Worm (Caenorhabditis elegans) whole organism, L2 larva: ENCODE data around the gene twk-4.

Source experiments
- C34F6.9 ChIP-seq: fragments of 150-350 bp; optimal IDR thresholded peaks from 2 replicates; lab custom pipeline; 2014; ENCODE audit warnings: missing biosample characterization, missing genetic modification characterization
- F13H6.1 ChIP-seq: sonication (generic microtip); optimal IDR thresholded peaks from 2 replicates; lab custom pipeline; 2016; ENCODE audit warnings: missing genetic modification characterization, missing compliant biosample characterization
- Y55F3AM.14 ChIP-seq: fragments of 200-800 bp; sonication (Bioruptor generic); optimal IDR thresholded peaks from 2 replicates; lab custom pipeline; 2018; ENCODE audit warnings: mild to moderate bottlenecking, missing genetic modification characterization, missing compliant biosample characterization
- ZK546.5 ChIP-seq: sonication (generic microtip); optimal IDR thresholded peaks from 2 replicates; lab custom pipeline; 2017; ENCODE audit warnings: missing biosample characterization, missing genetic modification characterization
- aly-2 ChIP-seq: fragments of 150-350 bp; optimal IDR thresholded peaks from 2 replicates; lab custom pipeline; 2014; ENCODE audit warnings: missing biosample characterization, missing genetic modification characterization
- blmp-1 ChIP-seq: sonication (generic microtip); optimal IDR thresholded peaks from 2 replicates; lab custom pipeline; 2017; ENCODE audit warnings: missing genetic modification characterization, mild to moderate bottlenecking, missing compliant biosample characterization, antibody characterized with exemption, moderate library complexity; ENCODE audit not compliant: insufficient read depth
- ceh-82 ChIP-seq: fragments of 150-350 bp; optimal IDR thresholded peaks from 2 replicates; lab custom pipeline; 2014; ENCODE audit warnings: missing biosample characterization, missing genetic modification characterization
- crh-2 ChIP-seq: sonication (generic microtip); optimal IDR thresholded peaks from 2 replicates; lab custom pipeline; 2017; ENCODE audit warnings: missing biosample characterization, missing genetic modification characterization
- dmd-4 ChIP-seq: sonication (generic microtip); optimal IDR thresholded peaks from 2 replicates; lab custom pipeline; 2017; ENCODE audit warnings: missing biosample characterization, missing genetic modification characterization
- egl-27 ChIP-seq: sonication (generic microtip); optimal IDR thresholded peaks from 3 replicates; lab custom pipeline; 2017; ENCODE audit warnings: missing biosample characterization, missing genetic modification reagents, missing genetic modification characterization
- elt-1 ChIP-seq: fragments of 150-350 bp; optimal IDR thresholded peaks from 2 replicates; lab custom pipeline; 2014; ENCODE audit warnings: missing biosample characterization, missing genetic modification characterization
- elt-3 ChIP-seq: sonication (generic microtip); optimal IDR thresholded peaks from 2 replicates; lab custom pipeline; 2017; ENCODE audit warnings: missing biosample characterization, missing genetic modification characterization
- fos-1 ChIP-seq: fragments of 150-350 bp; optimal IDR thresholded peaks from 2 replicates; lab custom pipeline; 2014; ENCODE audit warnings: missing biosample characterization, missing genetic modification characterization
- gmeb-1 ChIP-seq: fragments of 150-350 bp; optimal IDR thresholded peaks from 2 replicates; lab custom pipeline; 2014; ENCODE audit warnings: missing biosample characterization, missing genetic modification characterization
- lin-13 ChIP-seq: fragments of 150-350 bp; optimal IDR thresholded peaks from 2 replicates; lab custom pipeline; 2014; ENCODE audit warnings: missing biosample characterization, missing genetic modification reagents, missing genetic modification characterization
- mbf-1 ChIP-seq: sonication (generic microtip); optimal IDR thresholded peaks from 2 replicates; lab custom pipeline; 2017; ENCODE audit warnings: missing biosample characterization, missing genetic modification characterization
- nhr-10 ChIP-seq: sonication (generic microtip); optimal IDR thresholded peaks from 2 replicates; lab custom pipeline; 2017; ENCODE audit warnings: missing biosample characterization, missing genetic modification characterization
- nhr-12 ChIP-seq: fragments of 150-350 bp; optimal IDR thresholded peaks from 2 replicates; lab custom pipeline; 2014; ENCODE audit warnings: missing biosample characterization, missing genetic modification characterization
- nhr-21 ChIP-seq: fragments of 150-350 bp; optimal IDR thresholded peaks from 2 replicates; lab custom pipeline; 2014; ENCODE audit warnings: missing biosample characterization, missing genetic modification characterization
- nhr-23 ChIP-seq: fragments of 150-350 bp; optimal IDR thresholded peaks from 2 replicates; lab custom pipeline; 2014; ENCODE audit warnings: missing biosample characterization, missing genetic modification reagents, missing genetic modification characterization
- nhr-237 ChIP-seq: fragments of 150-350 bp; optimal IDR thresholded peaks from 2 replicates; lab custom pipeline; 2014; ENCODE audit warnings: missing biosample characterization, missing genetic modification characterization
- nhr-25 ChIP-seq: fragments of 150-350 bp; sonication (generic microtip); optimal IDR thresholded peaks from 3 replicates; lab custom pipeline; 2014; ENCODE audit warnings: missing biosample characterization, missing genetic modification characterization
- nhr-6 ChIP-seq: fragments of 150-350 bp; optimal IDR thresholded peaks from 2 replicates; lab custom pipeline; 2014; ENCODE audit warnings: missing biosample characterization, missing genetic modification characterization
- nhr-77 ChIP-seq: fragments of 150-350 bp; optimal IDR thresholded peaks from 2 replicates; lab custom pipeline; 2014; ENCODE audit warnings: missing biosample characterization, missing genetic modification characterization
- peb-1 ChIP-seq: fragments of 150-350 bp; optimal IDR thresholded peaks from 2 replicates; lab custom pipeline; 2014; ENCODE audit warnings: missing biosample characterization, missing genetic modification characterization
- skn-1 ChIP-seq: sonication (generic microtip); optimal IDR thresholded peaks from 2 replicates; lab custom pipeline; 2017; ENCODE audit warnings: missing biosample characterization, missing genetic modification characterization
- sma-3 ChIP-seq: sonication (generic microtip); optimal IDR thresholded peaks from 2 replicates; lab custom pipeline; 2016; ENCODE audit warnings: missing genetic modification reagents, missing genetic modification characterization, missing compliant biosample characterization
- sma-9 ChIP-seq, 2 experiments: fragments of 150-350 bp in 1 of 2; sonication (generic microtip) in 1 of 2; optimal IDR thresholded peaks; 2 replicates each; lab custom pipeline; 2014 to 2016; ENCODE audit warnings: missing genetic modification characterization in 2 of 2, mild to moderate bottlenecking in 1 of 2, missing biosample characterization in 1 of 2, missing compliant biosample characterization in 1 of 2, missing genetic modification reagents in 1 of 2, moderate library complexity in 1 of 2
- unc-55 ChIP-seq: fragments of 150-350 bp; sonication (generic microtip); optimal IDR thresholded peaks from 3 replicates; lab custom pipeline; 2014; ENCODE audit warnings: missing biosample characterization, missing genetic modification reagents, missing genetic modification characterization
- unc-62 ChIP-seq: fragments of 150-350 bp; optimal IDR thresholded peaks from 2 replicates; lab custom pipeline; 2014; ENCODE audit warnings: missing biosample characterization, missing genetic modification reagents, missing genetic modification characterization
- ztf-1 ChIP-seq: fragments of 200-800 bp; sonication (Bioruptor generic); conservative IDR thresholded peaks from 2 replicates; pipeline ENCODE4 v1.3.6; 2022; ENCODE audit warnings: missing genetic modification characterization, missing compliant biosample characterization
- ztf-11 ChIP-seq: sonication (generic microtip); optimal IDR thresholded peaks from 2 replicates; lab custom pipeline; 2017; ENCODE audit warnings: missing biosample characterization, missing genetic modification characterization

The twk-4 gene

ce11 chrII:9148079-9148478 lies 46.0 kb downstream of the twk-4 start:
- TF ChIP-seq unc-62 (GFP tag; lab: Kevin White, UChicago) (no peak), F13H6.1 (tag; lab: Kevin White, UChicago) (no peak), sma-9 (GFP tag; optimal IDR thresholded peaks at IDR 0.05; lab: Kevin White, UChicago) (no peak), sma-9 (tag; optimal IDR thresholded peaks at IDR 0.05; lab: Kevin White, UChicago) (no peak), egl-27 (tag; lab: Kevin White, UChicago) (no peak), unc-55 (GFP tag; lab: Kevin White, UChicago) (no peak), aly-2 (tag; lab: Kevin White, UChicago) (no peak), gmeb-1 (tag; lab: Kevin White, UChicago) (no peak), peb-1 (tag; lab: Kevin White, UChicago) (no peak), nhr-25 (tag; lab: Kevin White, UChicago) (no peak), ceh-82 (tag; lab: Kevin White, UChicago) (no peak), nhr-12 (no peak)

- TF ChIP-seq unc-55 (GFP tag; lab: Kevin White, UChicago) (no peak), ceh-82 (tag; lab: Kevin White, UChicago) (no peak), ztf-1 (GFP tag; lab: Robert Waterston, UW) (no peak), C34F6.9 (no peak), gmeb-1 (tag; lab: Kevin White, UChicago) (no peak), blmp-1 (tag; lab: Kevin White, UChicago) (no peak), crh-2 (tag; lab: Kevin White, UChicago) (no peak), dmd-4 (tag; lab: Kevin White, UChicago) (no peak), mbf-1 (tag; lab: Kevin White, UChicago) (no peak), nhr-12 (no peak), ztf-11 (tag; lab: Kevin White, UChicago) (no peak)
- TF ChIP-seq, all 48 proteins: peak for 0
These were observed 48.1 kb downstream of the twk-4 start, which contains the start of gene W07A12.4 for ce11 chrII:9145961-9146360. W07A12.4 (plus strand) TSS chrII:9146261.

DNA sequence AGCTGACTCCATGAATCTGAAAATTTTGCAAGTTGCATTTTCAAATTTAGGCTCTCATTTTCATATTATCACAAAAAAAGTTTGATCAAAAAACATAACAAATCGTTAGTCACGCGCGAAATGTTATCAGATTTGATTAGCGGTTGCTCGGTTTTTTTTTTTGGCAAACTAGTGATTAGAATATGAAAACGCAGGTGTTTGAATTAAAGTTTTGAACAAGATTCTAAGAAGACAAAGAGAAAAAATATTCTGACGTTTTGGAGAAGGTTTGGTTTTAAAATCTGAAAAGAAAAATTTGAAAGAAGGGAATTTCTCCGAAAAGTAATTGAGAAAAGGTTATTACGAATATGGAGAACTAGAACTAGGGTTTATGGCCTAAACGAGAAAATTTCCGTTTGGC lies 49.7 kb downstream of the twk-4 start:
- TF ChIP-seq lin-13 (GFP tag; lab: Kevin White, UChicago): no peak
- no peak for TF ChIP-seq nhr-77 (tag; lab: Kevin White, UChicago)
- TF ChIP-seq C34F6.9: no peak
- no peak for TF ChIP-seq F13H6.1 (tag; lab: Kevin White, UChicago)

DNA sequence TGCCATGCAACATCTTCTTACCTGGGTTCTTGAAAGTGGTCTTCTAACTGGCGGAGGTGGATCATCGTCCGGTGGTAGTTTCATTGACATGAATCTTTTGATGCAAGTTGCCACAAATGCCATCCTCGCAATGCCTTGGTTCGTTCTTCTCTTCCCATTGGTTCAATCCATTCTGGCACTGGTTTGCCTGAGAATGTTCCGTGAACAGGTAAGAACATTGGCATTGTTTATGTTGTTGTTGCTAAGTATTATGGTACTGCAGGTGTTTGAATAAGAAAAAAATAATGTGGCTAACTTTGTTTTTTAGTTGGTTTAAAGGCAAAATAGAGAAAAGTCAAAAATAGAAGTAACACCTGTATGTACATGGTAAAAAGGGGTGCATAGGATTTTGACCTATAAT lies 50.3 kb downstream of the twk-4 start:
- TF ChIP-seq fos-1 (tag; lab: Kevin White, UChicago): no peak
- TF ChIP-seq nhr-10 (tag; lab: Kevin White, UChicago): no peak
- no peak for TF ChIP-seq peb-1 (tag; lab: Kevin White, UChicago)
- no peak for TF ChIP-seq nhr-25 (tag; lab: Kevin White, UChicago)
- TF ChIP-seq nhr-21 (tag; lab: Kevin White, UChicago): no peak

- TF ChIP-seq skn-1 (no peak), nhr-237 (tag; lab: Kevin White, UChicago) (no peak), elt-3 (tag; lab: Kevin White, UChicago) (no peak), nhr-23 (tag; lab: Kevin White, UChicago) (no peak), elt-1 (tag; lab: Kevin White, UChicago) (no peak), nhr-77 (tag; lab: Kevin White, UChicago) (no peak), Y55F3AM.14 (GFP tag; lab: Kevin White, UChicago) (no peak), C34F6.9 (no peak), nhr-10 (tag; lab: Kevin White, UChicago) (no peak)
These were observed 53.0 kb downstream of the twk-4 start for ce11 chrII:9141110-9141509.

DNA sequence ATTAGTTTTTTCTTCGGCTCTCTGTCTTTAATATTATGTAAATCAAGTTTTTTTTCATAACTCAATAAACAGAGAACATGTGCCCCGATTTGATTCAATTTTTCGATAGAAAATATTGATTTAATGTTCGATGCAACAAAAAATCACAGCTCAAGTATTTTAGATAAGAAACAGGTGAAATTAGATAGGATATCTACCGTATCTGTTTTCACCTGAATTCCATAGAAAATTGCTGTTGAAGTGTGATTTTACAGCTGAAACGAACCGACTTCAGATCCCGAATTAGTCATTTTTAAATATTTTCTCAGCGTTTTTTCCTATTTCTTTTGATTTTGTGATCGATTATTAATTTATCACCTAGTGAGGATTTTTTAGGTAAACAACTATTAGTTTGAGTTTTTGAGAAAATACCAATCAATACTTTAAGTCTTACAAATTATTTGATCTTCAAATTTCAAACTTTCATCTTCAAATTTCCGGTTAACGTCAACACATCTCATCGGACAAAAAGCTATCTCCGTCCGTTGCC lies 54.9 kb downstream of the twk-4 start, which contains the start of gene Y9C2UA.1:
Y9C2UA.1 (plus strand) TSS at position 479 of the 529 bp plus-strand sequence.
- TF ChIP-seq sma-3 (GFP tag; lab: Kevin White, UChicago) (no peak), nhr-10 (tag; lab: Kevin White, UChicago) (no peak), nhr-6 (no peak), mbf-1 (tag; lab: Kevin White, UChicago) (no peak), ZK546.5 (tag; lab: Kevin White, UChicago) (no peak), nhr-12 (no peak), sma-9 (GFP tag; optimal IDR thresholded peaks at IDR 0.05; lab: Kevin White, UChicago) (no peak), sma-9 (tag; optimal IDR thresholded peaks at IDR 0.05; lab: Kevin White, UChicago) (no peak), crh-2 (tag; lab: Kevin White, UChicago) (no peak), aly-2 (tag; lab: Kevin White, UChicago) (no peak), peb-1 (tag; lab: Kevin White, UChicago) (no peak)
